Fruit fly (Drosophila melanogaster) whole organism, embryonic: Measurements from ENCODE around the gene CG15286.

ENCODE experiments used
- Antp ChIP-seq: fragments of 200-800 bp; sonication (Bioruptor generic); optimal IDR thresholded peaks from 3 replicates; lab custom pipeline; 2016; ENCODE audit warnings: missing biosample characterization, missing genetic modification characterization
- Atf-2 ChIP-seq: fragments of 200-800 bp; sonication (Bioruptor generic); optimal IDR thresholded peaks from 2 replicates; lab custom pipeline; 2016; ENCODE audit warnings: missing biosample characterization, missing genetic modification characterization
- CG10565 ChIP-seq: fragments of 200-800 bp; sonication (Bioruptor generic); optimal IDR thresholded peaks from 3 replicates; lab custom pipeline; 2016; ENCODE audit warnings: missing biosample characterization, mild to moderate bottlenecking, missing genetic modification characterization
- CG11085 ChIP-seq: fragments of 200-800 bp; sonication (Bioruptor generic); IDR thresholded peaks from 2 replicates; pipeline ENCODE4 v1.3.6; 2022; ENCODE audit warnings: missing biosample characterization, missing genetic modification characterization
- CG14441 ChIP-seq: fragments of 200-800 bp; sonication (Bioruptor generic); IDR thresholded peaks from 2 replicates; pipeline ENCODE4 v1.3.6; 2022; ENCODE audit warnings: missing biosample characterization, missing genetic modification characterization
- CG15514 ChIP-seq: fragments of 200-800 bp; sonication (Bioruptor generic); optimal IDR thresholded peaks from 3 replicates; lab custom pipeline; 2017; ENCODE audit warnings: missing biosample characterization, missing genetic modification characterization, mild to moderate bottlenecking, moderate library complexity, missing genetic modification reagents
- CG16815 ChIP-seq: fragments of 200-800 bp; sonication (Bioruptor generic); optimal IDR thresholded peaks from 3 replicates; lab custom pipeline; 2017; ENCODE audit warnings: missing biosample characterization, mild to moderate bottlenecking, missing genetic modification characterization
- CG2202 ChIP-seq: fragments of 200-800 bp; sonication (Bioruptor generic); optimal IDR thresholded peaks from 2 replicates; lab custom pipeline; 2018; ENCODE audit warnings: missing biosample characterization, mild to moderate bottlenecking, missing genetic modification characterization
- CG2712 ChIP-seq: fragments of 200-800 bp; optimal IDR thresholded peaks from 3 replicates; lab custom pipeline; 2019; ENCODE audit warnings: missing biosample characterization, mild to moderate bottlenecking, missing genetic modification characterization, moderate library complexity
- CG32767 ChIP-seq: fragments of 200-800 bp; sonication (Bioruptor generic); IDR thresholded peaks from 2 replicates; pipeline ENCODE4 v1.3.6; 2022; ENCODE audit warnings: missing biosample characterization, missing genetic modification characterization
- CG32772 ChIP-seq: fragments of 200-800 bp; sonication (Bioruptor generic); IDR thresholded peaks from 2 replicates; pipeline ENCODE4 v1.3.6; 2022; ENCODE audit warnings: missing biosample characterization, missing genetic modification characterization
- CG3281 ChIP-seq: fragments of 200-800 bp; sonication (Bioruptor generic); optimal IDR thresholded peaks from 3 replicates; lab custom pipeline; 2017; ENCODE audit warnings: missing biosample characterization, mild to moderate bottlenecking, missing genetic modification characterization
- CG3407 ChIP-seq: fragments of 200-800 bp; sonication (Bioruptor generic); optimal IDR thresholded peaks from 2 replicates; lab custom pipeline; 2018; ENCODE audit warnings: missing biosample characterization, mild to moderate bottlenecking, missing genetic modification characterization
- CG4404 ChIP-seq: fragments of 200-800 bp; sonication (Bioruptor generic); IDR thresholded peaks from 2 replicates; pipeline ENCODE4 v1.3.6; 2022; ENCODE audit warnings: missing biosample characterization, missing genetic modification characterization
- CG6654 ChIP-seq: fragments of 200-800 bp; sonication (Bioruptor generic); optimal IDR thresholded peaks from 2 replicates; lab custom pipeline; 2017; ENCODE audit warnings: missing biosample characterization, mild to moderate bottlenecking, missing genetic modification characterization
- CG6689 ChIP-seq: fragments of 200-800 bp; sonication (Bioruptor generic); IDR thresholded peaks from 2 replicates; pipeline ENCODE4 v1.3.6; 2022; ENCODE audit warnings: missing biosample characterization, missing genetic modification characterization
- CG7372 ChIP-seq: fragments of 200-800 bp; sonication (Bioruptor generic); IDR thresholded peaks from 2 replicates; pipeline ENCODE4 v1.3.6; 2022; ENCODE audit warnings: missing biosample characterization, missing genetic modification characterization
- CG7839 ChIP-seq: fragments of 200-800 bp; sonication (Bioruptor generic); optimal IDR thresholded peaks from 3 replicates; lab custom pipeline; 2018; ENCODE audit warnings: missing biosample characterization, mild to moderate bottlenecking, missing genetic modification characterization, moderate library complexity
- D19B ChIP-seq: fragments of 200-800 bp; sonication (Bioruptor generic); optimal IDR thresholded peaks from 2 replicates; lab custom pipeline; 2017; ENCODE audit warnings: missing biosample characterization, mild to moderate bottlenecking, missing genetic modification characterization
- Hr51 ChIP-seq, 2 experiments: fragments of 200-800 bp; sonication (Bioruptor generic); optimal IDR thresholded peaks; 2 replicates in 1 of 2; 3 replicates in 1 of 2; lab custom pipeline; 2016 to 2018; ENCODE audit warnings: missing biosample characterization in 2 of 2, missing genetic modification characterization in 2 of 2, mild to moderate bottlenecking in 1 of 2, moderate library complexity in 1 of 2
- Lhr ChIP-seq: fragments of 200-800 bp; sonication (Bioruptor generic); optimal IDR thresholded peaks from 3 replicates; lab custom pipeline; 2017; ENCODE audit warnings: mild to moderate bottlenecking, missing biosample characterization, missing genetic modification reagents, missing genetic modification characterization
- Neu2 ChIP-seq: fragments of 200-800 bp; sonication (Bioruptor generic); optimal IDR thresholded peaks from 3 replicates; lab custom pipeline; 2016; ENCODE audit warnings: missing biosample characterization, missing genetic modification characterization, borderline replicate concordance
- NfI ChIP-seq: fragments of 200-800 bp; sonication (Bioruptor generic); optimal IDR thresholded peaks from 3 replicates; lab custom pipeline; 2018; ENCODE audit warnings: missing biosample characterization, mild to moderate bottlenecking, missing genetic modification characterization, moderate library complexity
- al ChIP-seq: fragments of 200-800 bp; sonication (Bioruptor generic); IDR thresholded peaks from 2 replicates; pipeline ENCODE4 v1.3.6; 2022; ENCODE audit warnings: missing biosample characterization, missing genetic modification characterization
- bcd ChIP-seq: fragments of 200-800 bp; sonication (Bioruptor generic); optimal IDR thresholded peaks from 2 replicates; lab custom pipeline; 2017; ENCODE audit warnings: missing biosample characterization, mild to moderate bottlenecking, missing genetic modification characterization
- bowl ChIP-seq: fragments of 200-800 bp; sonication (Bioruptor generic); IDR thresholded peaks from 2 replicates; pipeline ENCODE4 v1.3.6; 2022; ENCODE audit warnings: missing biosample characterization, missing genetic modification characterization
- cas ChIP-seq: fragments of 200-800 bp; sonication (Bioruptor generic); IDR thresholded peaks from 2 replicates; pipeline ENCODE4 v1.3.6; 2022; ENCODE audit warnings: missing biosample characterization, missing genetic modification characterization
- crol ChIP-seq: fragments of 200-800 bp; sonication (Bioruptor generic); IDR thresholded peaks from 2 replicates; pipeline ENCODE4 v1.3.6; 2022; ENCODE audit warnings: missing biosample characterization, missing genetic modification characterization
- dati ChIP-seq: fragments of 200-800 bp; sonication (Bioruptor generic); IDR thresholded peaks from 2 replicates; pipeline ENCODE4 v1.3.6; 2022; ENCODE audit warnings: missing biosample characterization, missing genetic modification characterization
- dysf ChIP-seq: fragments of 200-800 bp; sonication (Bioruptor generic); IDR thresholded peaks from 3 replicates; pipeline ENCODE4 v1.3.6; 2022; ENCODE audit warnings: missing biosample characterization, missing genetic modification characterization
- fd3F ChIP-seq: fragments of 200-800 bp; sonication (Bioruptor generic); optimal IDR thresholded peaks from 2 replicates; lab custom pipeline; 2018; ENCODE audit warnings: missing biosample characterization, mild to moderate bottlenecking, missing genetic modification characterization, moderate library complexity
- ftz-f1 ChIP-seq: fragments of 200-800 bp; sonication (Bioruptor generic); optimal IDR thresholded peaks from 2 replicates; lab custom pipeline; 2016; ENCODE audit warnings: missing biosample characterization, missing genetic modification characterization
- klu ChIP-seq: fragments of 200-800 bp; sonication (Bioruptor generic); IDR thresholded peaks from 2 replicates; pipeline ENCODE4 v1.3.6; 2022; ENCODE audit warnings: missing biosample characterization, missing genetic modification characterization
- lab ChIP-seq: fragments of 200-800 bp; sonication (Bioruptor generic); optimal IDR thresholded peaks from 3 replicates; lab custom pipeline; 2017; ENCODE audit warnings: missing biosample characterization, missing genetic modification characterization, mild to moderate bottlenecking, moderate library complexity, missing genetic modification reagents
- luna ChIP-seq: fragments of 200-800 bp; sonication (Bioruptor generic); optimal IDR thresholded peaks from 2 replicates; lab custom pipeline; 2016; ENCODE audit warnings: missing biosample characterization, missing genetic modification characterization
- mirr ChIP-seq: fragments of 200-800 bp; sonication (Bioruptor generic); optimal IDR thresholded peaks from 3 replicates; lab custom pipeline; 2018; ENCODE audit warnings: missing biosample characterization, mild to moderate bottlenecking, missing genetic modification characterization
- otp ChIP-seq: fragments of 200-800 bp; sonication (Bioruptor generic); IDR thresholded peaks from 3 replicates; pipeline ENCODE4, ENCODE4 v1.3.6; 2022; ENCODE audit warnings: missing biosample characterization, missing genetic modification characterization
- prd ChIP-seq, 3 experiments: fragments of >200 bp in 2 of 3; fragments of 200-800 bp in 1 of 3; sonication (Bioruptor generic) in 1 of 3; optimal IDR thresholded peaks in 2 of 3; IDR thresholded peaks in 1 of 3; 2 replicates in 2 of 3; 3 replicates in 1 of 3; pipeline versions ENCODE4 v1.3.6 to Lab custom; 2017 to 2022; ENCODE audit warnings: missing biosample characterization in 1 of 3, missing genetic modification characterization in 1 of 3
- pzg ChIP-seq: fragments of 200-800 bp; sonication (Bioruptor generic); optimal IDR thresholded peaks from 3 replicates; lab custom pipeline; 2018; ENCODE audit warnings: missing biosample characterization, mild to moderate bottlenecking, missing genetic modification characterization, moderate library complexity
- slbo ChIP-seq: fragments of 200-800 bp; sonication (Bioruptor generic); IDR thresholded peaks from 2 replicates; pipeline ENCODE4 v1.3.6; 2022; ENCODE audit warnings: missing biosample characterization, missing genetic modification characterization
- sr ChIP-seq: fragments of 200-800 bp; sonication (Bioruptor generic); IDR thresholded peaks from 3 replicates; pipeline ENCODE4 v1.3.6; 2022; ENCODE audit warnings: missing biosample characterization, missing genetic modification characterization
- toy ChIP-seq: fragments of 200-800 bp; sonication (Bioruptor generic); IDR thresholded peaks from 2 replicates; pipeline ENCODE4 v1.3.6; 2022; ENCODE audit warnings: missing biosample characterization, missing genetic modification characterization
- trh ChIP-seq: fragments of 200-800 bp; sonication (Bioruptor generic); optimal IDR thresholded peaks from 2 replicates; lab custom pipeline; 2016; ENCODE audit warnings: missing biosample characterization, missing genetic modification characterization
- twi ChIP-seq: fragments of 200-800 bp; optimal IDR thresholded peaks from 2 replicates; lab custom pipeline; 2019; ENCODE audit warnings: missing biosample characterization, mild to moderate bottlenecking, missing genetic modification characterization, moderate library complexity
- tx ChIP-seq: fragments of 200-800 bp; sonication (Bioruptor generic); optimal IDR thresholded peaks from 2 replicates; lab custom pipeline; 2016; ENCODE audit warnings: missing biosample characterization, missing genetic modification characterization
- unpg ChIP-seq: fragments of 200-800 bp; sonication (Bioruptor generic); optimal IDR thresholded peaks from 3 replicates; lab custom pipeline; 2018; ENCODE audit warnings: missing biosample characterization, mild to moderate bottlenecking, missing genetic modification characterization, moderate library complexity
- vvl ChIP-seq: fragments of 200-800 bp; sonication (Bioruptor generic); IDR thresholded peaks from 2 replicates; pipeline ENCODE4 v1.3.6; 2022; ENCODE audit warnings: missing biosample characterization, missing genetic modification characterization
- wdn ChIP-seq: fragments of 200-800 bp; sonication (Bioruptor generic); IDR thresholded peaks from 2 replicates; pipeline ENCODE4 v1.3.6; 2022; ENCODE audit warnings: missing biosample characterization, missing genetic modification characterization
- z ChIP-seq: fragments of 200-800 bp; sonication (Bioruptor generic); IDR thresholded peaks from 3 replicates; pipeline ENCODE4 v1.3.6; 2022; ENCODE audit warnings: missing biosample characterization, missing genetic modification characterization
- zfh2 ChIP-seq: fragments of 200-800 bp; sonication (Bioruptor generic); optimal IDR thresholded peaks from 2 replicates; lab custom pipeline; 2016; ENCODE audit warnings: missing biosample characterization, missing genetic modification characterization

The CG15286 gene

dm6 chr2L:14369933-14370776 lies 32.1 kb downstream of the CG15286 start (continued):
- TF ChIP-seq CG4404 (GFP tag; lab: Robert Waterston, UW) = peak; percentile 41; the same call in 1 of the 2 replicates
- no peak for TF ChIP-seq crol (GFP tag; lab: Robert Waterston, UW)
- TF ChIP-seq wdn (GFP tag; lab: Robert Waterston, UW) = no peak
- TF ChIP-seq CG6654 (GFP tag; lab: Kevin White, UChicago) = no peak
- TF ChIP-seq mirr = no peak
- no peak for TF ChIP-seq bowl (GFP tag; lab: Robert Waterston, UW)
- TF ChIP-seq CG11085 (GFP tag; lab: Robert Waterston, UW) = no peak
- TF ChIP-seq twi (tag; lab: Kevin White, UChicago) = peak; percentile 4
- TF ChIP-seq dati (GFP tag; lab: Robert Waterston, UW) = no peak
- TF ChIP-seq luna (GFP tag; lab: Kevin White, UChicago) = no peak
- peak in 1 of 2 experiments; percentile 54 for TF ChIP-seq Hr51 (GFP tag; optimal IDR thresholded peaks at IDR 0.05; lab: Kevin White, UChicago)
- TF ChIP-seq CG14441 (GFP tag; lab: Robert Waterston, UW) = peak; percentile 23; the same call in 1 of the 2 replicates
- TF ChIP-seq al (GFP tag; lab: Robert Waterston, UW) = no peak
- TF ChIP-seq prd (optimal IDR thresholded peaks at IDR 0.05; lab: Kevin White, UChicago) = no peak
- TF ChIP-seq prd (GFP tag; IDR thresholded peaks at IDR 0.05; lab: Robert Waterston, UW) = peak; percentile 82
- no peak for TF ChIP-seq slbo (GFP tag; lab: Robert Waterston, UW)
- no peak for TF ChIP-seq ftz-f1
- TF ChIP-seq trh (GFP tag; lab: Kevin White, UChicago) = no peak
- no peak for TF ChIP-seq CG32772
- TF ChIP-seq cas (GFP tag; lab: Robert Waterston, UW) = no peak
- no peak for TF ChIP-seq pzg (GFP tag; lab: Kevin White, UChicago)
- no peak for TF ChIP-seq toy (GFP tag; lab: Robert Waterston, UW)
- no peak for TF ChIP-seq Lhr
- TF ChIP-seq sr (GFP tag; lab: Robert Waterston, UW) = no peak
- TF ChIP-seq CG32767 (GFP tag; lab: Robert Waterston, UW) = no peak
- no peak for TF ChIP-seq zfh2
- no peak for TF ChIP-seq Neu2
- no peak for TF ChIP-seq otp
- TF ChIP-seq dysf (GFP tag; lab: Robert Waterston, UW) = peak; percentile 35; the same call in 1 of the 3 replicates
- no peak for TF ChIP-seq CG7839 (tag; lab: Kevin White, UChicago)
- TF ChIP-seq Atf-2 (GFP tag; lab: Kevin White, UChicago) = peak; percentile 13
- peak; percentile 34 for TF ChIP-seq lab (GFP tag; lab: Kevin White, UChicago)
- TF ChIP-seq CG3407 (GFP tag; lab: Kevin White, UChicago) = no peak
- TF ChIP-seq CG7372 (GFP tag; lab: Robert Waterston, UW) = no peak
- no peak for TF ChIP-seq klu (GFP tag; lab: Robert Waterston, UW)
- TF ChIP-seq CG16815 (GFP tag; lab: Kevin White, UChicago) = no peak
- TF ChIP-seq CG3281 = no peak
- TF ChIP-seq NfI (GFP tag; lab: Kevin White, UChicago) = no peak
- TF ChIP-seq fd3F (GFP tag; lab: Kevin White, UChicago) = no peak
- TF ChIP-seq z (GFP tag; lab: Robert Waterston, UW) = no peak
- TF ChIP-seq vvl (GFP tag; lab: Robert Waterston, UW) = peak; percentile 57; the same call in 1 of the 2 replicates
- TF ChIP-seq CG10565 = no peak
- no peak for TF ChIP-seq CG15514 (GFP tag; lab: Kevin White, UChicago)
- TF ChIP-seq bcd (GFP tag; lab: Kevin White, UChicago) = no peak
- no peak for TF ChIP-seq tx (GFP tag; lab: Kevin White, UChicago)
- TF ChIP-seq Antp (GFP tag; lab: Kevin White, UChicago) = peak; percentile 10
- peak; percentile 37 for TF ChIP-seq unpg
- TF ChIP-seq CG2712 (tag; lab: Kevin White, UChicago) = peak; percentile 52
- TF ChIP-seq CG6689 (GFP tag; lab: Robert Waterston, UW) = no peak
- no peak for TF ChIP-seq CG2202 (tag; lab: Kevin White, UChicago)
- TF ChIP-seq D19B (GFP tag; lab: Kevin White, UChicago) = no peak
